Fruit fly (Drosophila melanogaster) whole organism, prepupa: ENCODE measurements around the gene Npc2h.

Experiments used
- Blimp-1 ChIP-seq: fragments of 200-800 bp; sonication (Bioruptor generic); optimal IDR thresholded peaks from 3 replicates; lab custom pipeline; 2017; ENCODE audit warnings: missing biosample characterization, missing genetic modification characterization, mild to moderate bottlenecking, moderate library complexity, missing genetic modification reagents
- CG10631 ChIP-seq: fragments of 200-800 bp; sonication (Bioruptor generic); optimal IDR thresholded peaks from 2 replicates; lab custom pipeline; 2016; ENCODE audit warnings: missing biosample characterization, missing genetic modification characterization
- CG10669 ChIP-seq: fragments of 200-800 bp; sonication (Bioruptor generic); optimal IDR thresholded peaks from 3 replicates; lab custom pipeline; 2018; ENCODE audit warnings: missing biosample characterization, mild to moderate bottlenecking, missing genetic modification characterization, moderate library complexity
- CG11294 ChIP-seq: fragments of 200-800 bp; sonication (Bioruptor generic); IDR thresholded peaks from 2 replicates; pipeline ENCODE4 v1.3.6; 2022; ENCODE audit warnings: missing biosample characterization, missing genetic modification characterization
- CG11902 ChIP-seq: fragments of 200-800 bp; sonication (Bioruptor generic); optimal IDR thresholded peaks from 3 replicates; lab custom pipeline; 2016; ENCODE audit warnings: missing biosample characterization, missing genetic modification characterization
- CG15336 ChIP-seq: fragments of 200-800 bp; sonication (Bioruptor generic); IDR thresholded peaks from 2 replicates; pipeline ENCODE4 v1.3.6; 2022; ENCODE audit warnings: missing biosample characterization, missing genetic modification characterization
- CG1621 ChIP-seq: fragments of 200-800 bp; sonication (Bioruptor generic); optimal IDR thresholded peaks from 3 replicates; lab custom pipeline; 2018; ENCODE audit warnings: missing biosample characterization, mild to moderate bottlenecking, missing genetic modification characterization
- CG16779 ChIP-seq: fragments of 200-800 bp; sonication (Bioruptor generic); optimal IDR thresholded peaks from 3 replicates; lab custom pipeline; 2017; ENCODE audit warnings: missing biosample characterization, mild to moderate bottlenecking, missing genetic modification characterization
- CG3032 ChIP-seq: fragments of 200-800 bp; optimal IDR thresholded peaks from 2 replicates; lab custom pipeline; 2019; ENCODE audit warnings: missing biosample characterization, mild to moderate bottlenecking, missing genetic modification characterization, moderate library complexity
- CG31627 ChIP-seq: fragments of 200-800 bp; sonication (Bioruptor generic); optimal IDR thresholded peaks from 3 replicates; lab custom pipeline; 2016; ENCODE audit warnings: missing biosample characterization, missing genetic modification characterization
- CG32006 ChIP-seq: fragments of 200-800 bp; sonication (Bioruptor generic); optimal IDR thresholded peaks from 3 replicates; lab custom pipeline; 2017; ENCODE audit warnings: missing biosample characterization, mild to moderate bottlenecking, missing genetic modification characterization
- CG3919 ChIP-seq: fragments of 200-800 bp; sonication (Bioruptor generic); optimal IDR thresholded peaks from 3 replicates; lab custom pipeline; 2016; ENCODE audit warnings: missing biosample characterization, missing genetic modification characterization
- CG4318 ChIP-seq: fragments of 200-800 bp; sonication (Bioruptor generic); optimal IDR thresholded peaks from 3 replicates; lab custom pipeline; 2017; ENCODE audit warnings: missing biosample characterization, mild to moderate bottlenecking, missing genetic modification characterization
- CG6163 ChIP-seq: fragments of 200-800 bp; sonication (Bioruptor generic); IDR thresholded peaks from 3 replicates; pipeline ENCODE4 v1.3.6; 2022; ENCODE audit warnings: missing biosample characterization, missing genetic modification characterization
- CG6276 ChIP-seq: fragments of 200-800 bp; sonication (Bioruptor generic); optimal IDR thresholded peaks from 2 replicates; lab custom pipeline; 2017; ENCODE audit warnings: missing biosample characterization, mild to moderate bottlenecking, missing genetic modification characterization
- CG6792 ChIP-seq: fragments of 200-800 bp; sonication (Bioruptor generic); optimal IDR thresholded peaks from 3 replicates; lab custom pipeline; 2016; ENCODE audit warnings: missing biosample characterization, missing genetic modification characterization
- CG6808 ChIP-seq: fragments of 200-800 bp; sonication (Bioruptor generic); optimal IDR thresholded peaks from 3 replicates; lab custom pipeline; 2017; ENCODE audit warnings: missing biosample characterization, missing genetic modification characterization, mild to moderate bottlenecking, moderate library complexity, missing genetic modification reagents
- CG6854 ChIP-seq: fragments of 200-800 bp; sonication (Bioruptor generic); optimal IDR thresholded peaks from 2 replicates; lab custom pipeline; 2017; ENCODE audit warnings: missing biosample characterization, mild to moderate bottlenecking, missing genetic modification characterization
- CG7368 ChIP-seq: fragments of 200-800 bp; sonication (Bioruptor generic); optimal IDR thresholded peaks from 3 replicates; lab custom pipeline; 2016; ENCODE audit warnings: missing biosample characterization, missing genetic modification characterization
- CG8119 ChIP-seq: fragments of 200-800 bp; sonication (Bioruptor generic); IDR thresholded peaks from 3 replicates; pipeline ENCODE4 v1.3.6; 2022; ENCODE audit warnings: missing biosample characterization, missing genetic modification characterization
- CG8319 ChIP-seq: fragments of 200-800 bp; sonication (Bioruptor generic); optimal IDR thresholded peaks from 3 replicates; lab custom pipeline; 2016; ENCODE audit warnings: missing biosample characterization, missing genetic modification characterization
- CG9139 ChIP-seq: fragments of 200-800 bp; sonication (Bioruptor generic); optimal IDR thresholded peaks from 3 replicates; lab custom pipeline; 2017; ENCODE audit warnings: missing biosample characterization, mild to moderate bottlenecking, missing genetic modification characterization
- Eip75B ChIP-seq: fragments of 200-800 bp; sonication (Bioruptor generic); optimal IDR thresholded peaks from 3 replicates; lab custom pipeline; 2016; ENCODE audit warnings: missing biosample characterization, missing genetic modification characterization
- Eip78C ChIP-seq: fragments of 200-800 bp; sonication (Bioruptor generic); peaks from one replicate; lab custom pipeline; 2016; ENCODE audit warnings: missing biosample characterization, missing genetic modification characterization
- Eip93F ChIP-seq: fragments of 200-800 bp; sonication (Bioruptor generic); optimal IDR thresholded peaks from 2 replicates; lab custom pipeline; 2016; ENCODE audit warnings: missing biosample characterization, mild to moderate bottlenecking, missing genetic modification characterization
- Ets21C ChIP-seq: fragments of 200-800 bp; sonication (Bioruptor generic); optimal IDR thresholded peaks from 3 replicates; lab custom pipeline; 2016; ENCODE audit warnings: missing biosample characterization, missing genetic modification characterization
- Ets96B ChIP-seq: fragments of 200-800 bp; optimal IDR thresholded peaks from 2 replicates; lab custom pipeline; 2019; ENCODE audit warnings: missing biosample characterization, mild to moderate bottlenecking, missing genetic modification characterization, moderate library complexity
- Gug ChIP-seq: fragments of 200-800 bp; sonication (Bioruptor generic); IDR thresholded peaks from 2 replicates; pipeline ENCODE4 v1.3.6; 2022; ENCODE audit warnings: missing biosample characterization, missing genetic modification characterization
- Hr39 ChIP-seq: fragments of 200-800 bp; sonication (Bioruptor generic); optimal IDR thresholded peaks from 2 replicates; lab custom pipeline; 2016; ENCODE audit warnings: missing biosample characterization, missing genetic modification characterization
- Hr4 ChIP-seq: fragments of 200-800 bp; sonication (Bioruptor generic); optimal IDR thresholded peaks from 3 replicates; lab custom pipeline; 2016; ENCODE audit warnings: missing biosample characterization, missing genetic modification characterization
- Lpt ChIP-seq: fragments of 200-800 bp; sonication (Bioruptor generic); optimal IDR thresholded peaks from 3 replicates; lab custom pipeline; 2016; ENCODE audit warnings: missing biosample characterization, missing genetic modification characterization
- Met ChIP-seq: fragments of 200-800 bp; sonication (Bioruptor generic); optimal IDR thresholded peaks from 3 replicates; lab custom pipeline; 2016; ENCODE audit warnings: missing biosample characterization, missing genetic modification characterization
- Sox102F ChIP-seq: fragments of 200-800 bp; sonication (Bioruptor generic); optimal IDR thresholded peaks from 2 replicates; lab custom pipeline; 2016; ENCODE audit warnings: missing biosample characterization, mild to moderate bottlenecking, missing genetic modification characterization
- Sox14 ChIP-seq: fragments of 200-800 bp; sonication (Bioruptor generic); optimal IDR thresholded peaks from 3 replicates; lab custom pipeline; 2016; ENCODE audit warnings: missing biosample characterization, missing genetic modification characterization
- dsx ChIP-seq: fragments of 200-800 bp; optimal IDR thresholded peaks from 3 replicates; lab custom pipeline; 2019; ENCODE audit warnings: missing biosample characterization, mild to moderate bottlenecking, missing genetic modification characterization, moderate library complexity; ENCODE audit not compliant: poor library complexity, severe bottlenecking
- eg ChIP-seq: fragments of 200-800 bp; sonication (Bioruptor generic); IDR thresholded peaks from 3 replicates; pipeline ENCODE4 v1.3.6; 2022; ENCODE audit warnings: missing biosample characterization, missing genetic modification characterization
- esn ChIP-seq: fragments of 200-800 bp; sonication (Bioruptor generic); optimal IDR thresholded peaks from 2 replicates; lab custom pipeline; 2016; ENCODE audit warnings: missing biosample characterization, mild to moderate bottlenecking, missing genetic modification characterization, moderate library complexity
- fd85E ChIP-seq: fragments of 200-800 bp; sonication (Bioruptor generic); optimal IDR thresholded peaks from 3 replicates; lab custom pipeline; 2016; ENCODE audit warnings: missing biosample characterization, missing genetic modification characterization
- fkh ChIP-seq: fragments of 200-800 bp; sonication (Bioruptor generic); optimal IDR thresholded peaks from 3 replicates; lab custom pipeline; 2017; ENCODE audit warnings: missing biosample characterization, mild to moderate bottlenecking, missing genetic modification characterization, moderate library complexity
- lz ChIP-seq: fragments of 200-800 bp; sonication (Bioruptor generic); optimal IDR thresholded peaks from 3 replicates; lab custom pipeline; 2016; ENCODE audit warnings: missing biosample characterization, missing genetic modification characterization
- net ChIP-seq: fragments of 200-800 bp; sonication (Bioruptor generic); optimal IDR thresholded peaks from 3 replicates; lab custom pipeline; 2016; ENCODE audit warnings: missing biosample characterization, missing genetic modification characterization
- ss ChIP-seq, 2 experiments: fragments of 200-800 bp; sonication (Bioruptor generic); optimal IDR thresholded peaks; 2 replicates in 1 of 2; 3 replicates in 1 of 2; lab custom pipeline; 2017 to 2018; ENCODE audit warnings: mild to moderate bottlenecking in 2 of 2, missing biosample characterization in 2 of 2, missing genetic modification characterization in 2 of 2, moderate library complexity in 1 of 2
- svp ChIP-seq: fragments of 200-800 bp; sonication (Bioruptor generic); peaks from one replicate; lab custom pipeline; 2016; ENCODE audit warnings: missing biosample characterization, missing genetic modification characterization
- topi ChIP-seq: fragments of 200-800 bp; sonication (Bioruptor generic); optimal IDR thresholded peaks from 3 replicates; lab custom pipeline; 2016; ENCODE audit warnings: missing biosample characterization, missing genetic modification characterization
- vri ChIP-seq: fragments of 200-800 bp; sonication (Bioruptor generic); optimal IDR thresholded peaks from 3 replicates; lab custom pipeline; 2016; ENCODE audit warnings: missing biosample characterization, mild to moderate bottlenecking, missing genetic modification characterization

Gene Npc2h

dm6 chr3R:30746190-30746589 is at the start of gene Npc2h:
Gene Npc2h (minus strand): TSS chr3R:30746290.
- no peak for TF ChIP-seq Met (GFP tag; lab: Kevin White, UChicago)
- peak; percentile 18 for TF ChIP-seq Eip78C (GFP tag; lab: Kevin White, UChicago)
- peak; percentile 43 for TF ChIP-seq CG32006 (GFP tag; lab: Kevin White, UChicago)
- no peak for TF ChIP-seq CG6276
- TF ChIP-seq net (GFP tag; lab: Kevin White, UChicago), result no peak
- TF ChIP-seq CG16779 (tag; lab: Kevin White, UChicago), result no peak
- TF ChIP-seq vri (GFP tag; lab: Kevin White, UChicago), result no peak
- TF ChIP-seq svp (GFP tag; lab: Kevin White, UChicago), result no peak
- TF ChIP-seq eg (GFP tag; lab: Robert Waterston, UW), result no peak
- no peak for TF ChIP-seq Ets21C (GFP tag; lab: Kevin White, UChicago)
- TF ChIP-seq CG8119 (GFP tag; lab: Robert Waterston, UW), result no peak
- no peak for TF ChIP-seq Gug (GFP tag; lab: Robert Waterston, UW)
- TF ChIP-seq CG3919, result no peak
- no peak for TF ChIP-seq CG10669 (GFP tag; lab: Kevin White, UChicago)
- TF ChIP-seq Eip93F, result no peak
- TF ChIP-seq topi (GFP tag; lab: Kevin White, UChicago), result no peak
- no peak for TF ChIP-seq CG11294 (GFP tag; lab: Robert Waterston, UW)

dm6 chr3R:30794564-30795313 is 48.6 kb upstream of the Npc2h start:
- TF ChIP-seq CG8319 (no peak), Ets96B (tag; lab: Kevin White, UChicago) (peak; percentile 20), CG31627 (peak; percentile 17), CG4318 (GFP tag; lab: Kevin White, UChicago) (no peak), net (GFP tag; lab: Kevin White, UChicago) (peak; percentile 81), fkh (GFP tag; lab: Kevin White, UChicago) (peak; percentile 3), CG8119 (GFP tag; lab: Robert Waterston, UW) (no peak), Ets21C (GFP tag; lab: Kevin White, UChicago) (no peak), dsx (GFP tag; lab: Kevin White, UChicago) (peak; percentile 34), topi (GFP tag; lab: Kevin White, UChicago) (peak; percentile 17), vri (GFP tag; lab: Kevin White, UChicago) (no peak), esn (GFP tag; lab: Kevin White, UChicago) (peak; percentile 14), ss (GFP tag; optimal IDR thresholded peaks at IDR 0.05; lab: Kevin White, UChicago) (peak; percentile 50 to 61), CG7368 (GFP tag; lab: Kevin White, UChicago) (no peak), CG1621 (tag; lab: Kevin White, UChicago) (no peak), CG6163 (GFP tag; lab: Robert Waterston, UW) (peak; percentile 80; the same call in 2 of the 3 replicates), CG10631 (peak; percentile 14), CG6854 (peak; percentile 6), CG15336 (GFP tag; lab: Robert Waterston, UW) (no peak), Blimp-1 (peak; percentile 8), CG11902 (GFP tag; lab: Kevin White, UChicago) (no peak), CG3032 (tag; lab: Kevin White, UChicago) (peak; percentile 30), fd85E (GFP tag; lab: Kevin White, UChicago) (no peak), CG6792 (GFP tag; lab: Kevin White, UChicago) (no peak), CG10669 (GFP tag; lab: Kevin White, UChicago) (peak; percentile 40), CG16779 (tag; lab: Kevin White, UChicago) (no peak), Met (GFP tag; lab: Kevin White, UChicago) (peak; percentile 50), svp (GFP tag; lab: Kevin White, UChicago) (peak; percentile 83), Hr4 (GFP tag; lab: Kevin White, UChicago) (no peak), Hr39 (GFP tag; lab: Kevin White, UChicago) (no peak), CG9139 (GFP tag; lab: Kevin White, UChicago) (no peak), CG6808 (GFP tag; lab: Kevin White, UChicago) (peak; percentile 47), Sox14 (peak; percentile 62), Eip75B (GFP tag; lab: Kevin White, UChicago) (peak; percentile 40), lz (GFP tag; lab: Kevin White, UChicago) (peak; percentile 9), Lpt (peak; percentile 32), Sox102F (GFP tag; lab: Kevin White, UChicago) (peak; percentile 1), Eip78C (GFP tag; lab: Kevin White, UChicago) (peak; percentile 85)
